Worm (Caenorhabditis elegans) whole organism, young adult: Measurements from ENCODE around the gene F26H11.8.

Experiments used
- B0261.1 ChIP-seq: sonication (generic microtip); optimal IDR thresholded peaks from 2 replicates; lab custom pipeline; 2016; ENCODE audit warnings: mild to moderate bottlenecking, missing genetic modification characterization, moderate library complexity, missing compliant biosample characterization
- C17E4.6 ChIP-seq: fragments of 200-800 bp; sonication (Bioruptor generic); IDR thresholded peaks from 2 replicates; pipeline ENCODE4 v1.3.6; 2022; ENCODE audit warnings: missing genetic modification reagents, missing genetic modification characterization, missing compliant biosample characterization
- F22D6.2 ChIP-seq: sonication (generic microtip); optimal IDR thresholded peaks from 2 replicates; lab custom pipeline; 2016; ENCODE audit warnings: mild to moderate bottlenecking, missing genetic modification characterization, missing compliant biosample characterization
- F23B12.7 ChIP-seq: sonication (generic microtip); optimal IDR thresholded peaks from 2 replicates; lab custom pipeline; 2017; ENCODE audit warnings: missing genetic modification characterization, mild to moderate bottlenecking, missing compliant biosample characterization, antibody characterized with exemption, moderate library complexity; ENCODE audit not compliant: insufficient read depth
- F33H1.4 ChIP-seq: fragments of 200-800 bp; sonication (Bioruptor generic); IDR thresholded peaks from 2 replicates; pipeline ENCODE4 v1.3.6; 2022; ENCODE audit warnings: missing genetic modification reagents, missing genetic modification characterization, missing compliant biosample characterization
- F37B4.10 ChIP-seq: fragments of 200-800 bp; sonication (Bioruptor generic); IDR thresholded peaks from 2 replicates; pipeline ENCODE4 v1.3.6; 2022; ENCODE audit warnings: missing genetic modification characterization, missing compliant biosample characterization
- F39B2.1 ChIP-seq: fragments of 200-800 bp; sonication (Bioruptor generic); IDR thresholded peaks from 2 replicates; pipeline ENCODE4 v1.3.6; 2022; ENCODE audit warnings: missing genetic modification reagents, missing genetic modification characterization, missing compliant biosample characterization
- F57A8.1 ChIP-seq: fragments of 200-800 bp; sonication (Bioruptor generic); optimal IDR thresholded peaks from 2 replicates; lab custom pipeline; 2018; ENCODE audit warnings: mild to moderate bottlenecking, missing genetic modification characterization, moderate library complexity, missing compliant biosample characterization
- F57C9.4 ChIP-seq: sonication (generic microtip); optimal IDR thresholded peaks from 2 replicates; lab custom pipeline; 2017; ENCODE audit warnings: mild to moderate bottlenecking, missing genetic modification characterization, missing compliant biosample characterization
- Y56A3A.18 ChIP-seq: fragments of 200-800 bp; sonication (Bioruptor generic); IDR thresholded peaks from 2 replicates; pipeline ENCODE4 v1.3.6; 2022; ENCODE audit warnings: missing genetic modification reagents, missing genetic modification characterization, missing compliant biosample characterization
- ZK185.1 ChIP-seq: sonication (generic microtip); optimal IDR thresholded peaks from 2 replicates; lab custom pipeline; 2016; ENCODE audit warnings: mild to moderate bottlenecking, missing genetic modification characterization, missing compliant biosample characterization; ENCODE audit not compliant: poor library complexity, severe bottlenecking
- ama-1 ChIP-seq, 3 experiments: fragments of 150-350 bp in 1 of 3; sonication (generic microtip) in 2 of 3; optimal IDR thresholded peaks; 2 replicates each; lab custom pipeline; 2014 to 2018; ENCODE audit warnings: missing biosample characterization in 2 of 3, missing genetic modification characterization in 2 of 3, missing genetic modification reagents in 2 of 3
- aptf-2 ChIP-seq: fragments of 200-800 bp; sonication (Bioruptor generic); conservative IDR thresholded peaks from 2 replicates; pipeline ENCODE4 v1.3.6; 2022; ENCODE audit warnings: missing genetic modification reagents, missing genetic modification characterization, missing compliant biosample characterization
- attf-5 ChIP-seq: fragments of 200-800 bp; sonication (Bioruptor generic); optimal IDR thresholded peaks from 2 replicates; lab custom pipeline; 2018; ENCODE audit warnings: mild to moderate bottlenecking, missing genetic modification characterization, missing compliant biosample characterization
- bed-1 ChIP-seq: fragments of 200-800 bp; sonication (Bioruptor generic); IDR thresholded peaks from 2 replicates; pipeline ENCODE4 v1.3.6; 2022; ENCODE audit warnings: missing genetic modification reagents, missing genetic modification characterization, missing compliant biosample characterization
- bed-2 ChIP-seq: fragments of 200-800 bp; sonication (Bioruptor generic); IDR thresholded peaks from 2 replicates; pipeline ENCODE4 v1.3.6; 2022; ENCODE audit warnings: missing genetic modification reagents, missing genetic modification characterization, missing compliant biosample characterization
- cebp-1 ChIP-seq, 2 experiments: fragments of 200-800 bp in 1 of 2; sonication (Bioruptor generic) in 1 of 2; sonication (generic microtip) in 1 of 2; IDR thresholded peaks in 1 of 2; optimal IDR thresholded peaks in 1 of 2; 2 replicates each; pipeline versions ENCODE4 v1.3.6 to Lab custom; 2017 to 2022; ENCODE audit warnings: missing compliant biosample characterization in 2 of 2, missing genetic modification characterization in 2 of 2, mild to moderate bottlenecking in 1 of 2, missing genetic modification reagents in 1 of 2, moderate library complexity in 1 of 2
- ceh-27 ChIP-seq: fragments of 200-800 bp; sonication (Bioruptor generic); optimal IDR thresholded peaks from 2 replicates; lab custom pipeline; 2018; ENCODE audit warnings: mild to moderate bottlenecking, missing genetic modification characterization, moderate library complexity, missing compliant biosample characterization
- ceh-79 ChIP-seq: sonication (generic microtip); optimal IDR thresholded peaks from 2 replicates; lab custom pipeline; 2017; ENCODE audit warnings: mild to moderate bottlenecking, missing genetic modification characterization, missing compliant biosample characterization
- ceh-91 ChIP-seq: fragments of 200-800 bp; sonication (Bioruptor generic); IDR thresholded peaks from 2 replicates; pipeline ENCODE4 v1.3.6; 2022; ENCODE audit warnings: missing genetic modification reagents, missing genetic modification characterization, missing compliant biosample characterization
- efl-1 ChIP-seq: fragments of 150-350 bp; optimal IDR thresholded peaks from 2 replicates; lab custom pipeline; 2014; ENCODE audit warnings: missing biosample characterization, missing genetic modification reagents, missing genetic modification characterization
- ekl-4 ChIP-seq: fragments of 200-800 bp; sonication (Bioruptor generic); IDR thresholded peaks from 2 replicates; pipeline ENCODE4 v1.3.6; 2022; ENCODE audit warnings: missing genetic modification reagents, missing genetic modification characterization, missing compliant biosample characterization
- hmg-20 ChIP-seq: fragments of 200-800 bp; sonication (Bioruptor generic); IDR thresholded peaks from 2 replicates; pipeline ENCODE4 v1.3.6; 2022; ENCODE audit warnings: missing genetic modification reagents, missing genetic modification characterization, missing compliant biosample characterization
- hrde-1 ChIP-seq: sonication (generic microtip); optimal IDR thresholded peaks from 2 replicates; lab custom pipeline; 2016; ENCODE audit warnings: missing genetic modification characterization, mild to moderate bottlenecking, missing compliant biosample characterization, moderate library complexity, missing genotype, missing genetic modification reagents, borderline replicate concordance
- hsf-1 ChIP-seq: fragments of 200-800 bp; sonication (Bioruptor generic); IDR thresholded peaks from 2 replicates; pipeline ENCODE4 v1.3.6; 2022; ENCODE audit warnings: missing genetic modification reagents, missing genetic modification characterization, missing compliant biosample characterization
- let-526 ChIP-seq: fragments of 200-800 bp; sonication (Bioruptor generic); IDR thresholded peaks from 2 replicates; pipeline ENCODE4 v1.3.6; 2022; ENCODE audit warnings: missing genetic modification reagents, missing genetic modification characterization, missing compliant biosample characterization
- lin-35 ChIP-seq, 3 experiments: fragments of 150-350 bp in 2 of 3; sonication (generic microtip) in 1 of 3; optimal IDR thresholded peaks; 2 replicates each; lab custom pipeline; 2014 to 2018; ENCODE audit warnings: missing biosample characterization in 3 of 3, missing genetic modification characterization in 3 of 3, missing genetic modification reagents in 3 of 3
- lin-54 ChIP-seq: fragments of 200-800 bp; sonication (Bioruptor generic); optimal IDR thresholded peaks from 2 replicates; lab custom pipeline; 2018; ENCODE audit warnings: mild to moderate bottlenecking, missing genetic modification characterization, missing compliant biosample characterization
- madf-6 ChIP-seq: fragments of 200-800 bp; sonication (Bioruptor generic); IDR thresholded peaks from 2 replicates; pipeline ENCODE4 v1.3.6; 2022; ENCODE audit warnings: missing genetic modification reagents, missing genetic modification characterization, missing compliant biosample characterization
- nfya-1 ChIP-seq: sonication (generic microtip); optimal IDR thresholded peaks from 2 replicates; lab custom pipeline; 2017; ENCODE audit warnings: antibody characterized with exemption, missing compliant biosample characterization, missing genetic modification characterization, borderline replicate concordance; ENCODE audit not compliant: insufficient read depth
- nfyb-1 ChIP-seq: fragments of 200-800 bp; sonication (Bioruptor generic); IDR thresholded peaks from 2 replicates; pipeline ENCODE4 v1.3.6; 2022; ENCODE audit warnings: missing genetic modification reagents, missing genetic modification characterization, missing compliant biosample characterization
- nhr-27 ChIP-seq: fragments of 200-800 bp; sonication (Bioruptor generic); optimal IDR thresholded peaks from 2 replicates; lab custom pipeline; 2018; ENCODE audit warnings: mild to moderate bottlenecking, missing genetic modification characterization, moderate library complexity, missing compliant biosample characterization
- pha-4 ChIP-seq: fragments of 150-350 bp; sonication (generic microtip); optimal IDR thresholded peaks from 2 replicates; lab custom pipeline; 2014; ENCODE audit warnings: missing biosample characterization, missing genetic modification reagents, missing genetic modification characterization
- repo-1 ChIP-seq: sonication (generic microtip); optimal IDR thresholded peaks from 2 replicates; lab custom pipeline; 2017; ENCODE audit warnings: mild to moderate bottlenecking, missing genetic modification characterization, missing compliant biosample characterization
- rpc-1 ChIP-seq, 2 experiments: fragments of 150-350 bp in 1 of 2; sonication (generic microtip) in 1 of 2; optimal IDR thresholded peaks; 2 replicates each; lab custom pipeline; 2014 to 2018; ENCODE audit warnings: missing biosample characterization in 1 of 2, missing genetic modification characterization in 1 of 2, missing genetic modification reagents in 1 of 2, missing genotype in 1 of 2
- snpc-3.4 ChIP-seq: sonication (generic microtip); optimal IDR thresholded peaks from 2 replicates; lab custom pipeline; 2017; ENCODE audit warnings: missing genetic modification characterization, mild to moderate bottlenecking, missing compliant biosample characterization, antibody characterized with exemption, moderate library complexity, missing genotype, missing genetic modification reagents
- tbx-9 ChIP-seq: sonication (generic microtip); optimal IDR thresholded peaks from 2 replicates; lab custom pipeline; 2016; ENCODE audit warnings: borderline replicate concordance, missing genetic modification characterization, inconsistent platforms, missing compliant biosample characterization
- unc-62 ChIP-seq: fragments of 150-350 bp; optimal IDR thresholded peaks from 2 replicates; lab custom pipeline; 2014; ENCODE audit warnings: missing biosample characterization, missing genetic modification reagents, missing genetic modification characterization
- xnd-1 ChIP-seq: sonication (generic microtip); optimal IDR thresholded peaks from 2 replicates; lab custom pipeline; 2016; ENCODE audit warnings: missing genotype, missing genetic modification reagents, missing genetic modification characterization, missing compliant biosample characterization
- zim-3 ChIP-seq: sonication (generic microtip); optimal IDR thresholded peaks from 2 replicates; lab custom pipeline; 2017; ENCODE audit warnings: mild to moderate bottlenecking, missing genetic modification characterization, moderate library complexity, missing compliant biosample characterization
- ztf-22 ChIP-seq: fragments of 200-800 bp; sonication (Bioruptor generic); optimal IDR thresholded peaks from 2 replicates; lab custom pipeline; 2018; ENCODE audit warnings: mild to moderate bottlenecking, missing genetic modification characterization, moderate library complexity, missing compliant biosample characterization
- ztf-3 ChIP-seq: fragments of 200-800 bp; sonication (Bioruptor generic); optimal IDR thresholded peaks from 2 replicates; lab custom pipeline; 2018; ENCODE audit warnings: mild to moderate bottlenecking, missing genetic modification characterization, missing compliant biosample characterization
- ztf-6 ChIP-seq: fragments of 200-800 bp; sonication (Bioruptor generic); IDR thresholded peaks from 2 replicates; pipeline ENCODE4 v1.3.6; 2022; ENCODE audit warnings: missing genetic modification reagents, missing genetic modification characterization, missing compliant biosample characterization

F26H11.8 gene

DNA sequence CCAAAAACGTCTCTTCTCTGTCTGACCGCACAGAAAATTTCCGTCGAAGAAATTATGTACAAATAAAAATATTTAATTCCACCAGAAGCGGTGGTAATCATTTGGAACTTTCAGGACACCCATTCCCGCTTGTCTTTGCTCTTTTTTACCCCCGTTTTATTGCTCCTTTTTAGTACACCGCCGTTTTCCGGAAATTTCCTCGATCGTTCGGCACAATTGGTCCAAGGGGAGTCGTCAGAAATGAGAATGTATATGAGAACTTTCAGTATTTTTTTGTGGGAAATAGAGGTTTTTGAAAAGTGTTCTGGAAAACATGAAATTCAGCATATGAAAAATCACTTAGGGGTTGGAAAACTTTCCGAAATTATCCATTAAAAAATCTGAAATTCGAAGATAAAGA, 7.5 kb upstream of the F26H11.8 start:
- TF ChIP-seq F22D6.2 (tag; lab: Kevin White, UChicago) (no peak), xnd-1 (no peak), nhr-27 (tag; lab: Kevin White, UChicago) (no peak), repo-1 (tag; lab: Kevin White, UChicago) (no peak), hsf-1 (GFP tag; lab: Robert Waterston, UW) (no peak), snpc-3.4 (no peak), ZK185.1 (no peak), rpc-1 (optimal IDR thresholded peaks at IDR 0.05; lab: Kevin White, UChicago) (no peak), rpc-1 (tag; optimal IDR thresholded peaks at IDR 0.05; lab: Kevin White, UChicago) (no peak), let-526 (GFP tag; lab: Robert Waterston, UW) (no peak), ceh-27 (no peak), bed-2 (GFP tag; lab: Robert Waterston, UW) (no peak), tbx-9 (tag; lab: Kevin White, UChicago) (no peak), nfyb-1 (GFP tag; lab: Robert Waterston, UW) (no peak)

DNA sequence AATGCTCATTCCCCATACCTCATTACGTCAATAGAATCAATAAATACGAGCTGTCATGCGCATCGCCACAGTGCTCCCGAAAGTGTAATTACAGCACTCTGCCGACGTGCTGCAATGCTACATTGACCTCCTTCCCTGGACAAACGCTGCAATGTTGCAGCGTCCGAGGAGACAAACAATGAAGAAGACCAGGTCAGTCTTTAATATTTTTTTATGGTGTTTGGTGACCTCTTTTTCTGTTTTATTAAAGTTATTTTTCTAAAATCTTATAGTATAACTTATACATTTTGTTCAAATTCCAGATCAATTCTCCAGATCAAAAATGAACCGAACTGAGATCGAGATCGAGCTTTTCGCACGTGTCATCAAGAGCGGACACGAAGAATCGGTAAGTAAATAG, 6.9 kb upstream of the F26H11.8 start, which contains the start of gene sdz-26:
Gene sdz-26 (plus strand): TSS at position 301 of the 400 bp plus-strand sequence.
- TF ChIP-seq aptf-2 (GFP tag; lab: Robert Waterston, UW) (no peak), F22D6.2 (tag; lab: Kevin White, UChicago) (no peak), ama-1 (optimal IDR thresholded peaks at IDR 0.05; lab: Kevin White, UChicago) (no peak), ama-1 (GFP tag; optimal IDR thresholded peaks at IDR 0.05; lab: Kevin White, UChicago) (no peak)

DNA sequence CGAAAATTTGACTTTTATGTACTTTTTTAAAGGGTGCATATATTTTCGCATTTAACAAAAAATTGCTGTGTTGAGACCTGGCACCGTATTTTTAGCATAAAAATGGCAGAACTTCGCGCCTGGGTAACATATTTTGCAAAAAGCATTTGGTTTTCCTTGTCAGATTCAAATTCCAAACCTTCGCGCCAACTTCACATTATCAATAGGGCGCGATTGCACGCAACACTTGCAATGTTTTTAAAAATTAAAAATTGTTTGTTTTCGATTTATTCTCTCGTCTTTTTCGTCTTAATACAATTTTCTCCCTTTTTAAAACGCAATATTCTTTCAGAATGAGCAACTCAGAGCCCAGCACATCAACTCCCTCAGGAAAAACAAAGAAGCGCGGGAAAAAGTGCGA, 4.7 kb upstream of the F26H11.8 start, which contains the start of gene mes-2:
Gene mes-2 (plus strand): TSS at position 330 of the 400 bp plus-strand sequence.
- TF ChIP-seq lin-54 (GFP tag; lab: Kevin White, UChicago), result peak; percentile 98
- TF ChIP-seq ztf-3 (GFP tag; lab: Kevin White, UChicago), result no peak
- no peak for TF ChIP-seq bed-1 (GFP tag; lab: Robert Waterston, UW)
- no peak for TF ChIP-seq unc-62 (GFP tag; lab: Kevin White, UChicago)
- TF ChIP-seq C17E4.6 (GFP tag; lab: Robert Waterston, UW), result no peak
- peak; percentile 77 for TF ChIP-seq madf-6 (GFP tag; lab: Robert Waterston, UW)
- TF ChIP-seq ceh-79 (tag; lab: Kevin White, UChicago), result no peak
- TF ChIP-seq F33H1.4 (GFP tag; lab: Robert Waterston, UW), result peak; percentile 69
- no peak for TF ChIP-seq F57C9.4 (tag; lab: Kevin White, UChicago)
- TF ChIP-seq efl-1 (GFP tag; lab: Kevin White, UChicago), result peak; percentile 95
- no peak for TF ChIP-seq rpc-1 (optimal IDR thresholded peaks at IDR 0.05; lab: Kevin White, UChicago)
- TF ChIP-seq rpc-1 (tag; optimal IDR thresholded peaks at IDR 0.05; lab: Kevin White, UChicago), result no peak
- no peak for TF ChIP-seq F37B4.10 (GFP tag; lab: Robert Waterston, UW)
- no peak for TF ChIP-seq B0261.1 (tag; lab: Kevin White, UChicago)
- TF ChIP-seq lin-35 (GFP tag; optimal IDR thresholded peaks at IDR 0.05; lab: Kevin White, UChicago), result peak; percentile 71 to 94 (median 75)
- TF ChIP-seq tbx-9 (tag; lab: Kevin White, UChicago), result no peak
- TF ChIP-seq ztf-6 (GFP tag; lab: Robert Waterston, UW), result no peak
- TF ChIP-seq F23B12.7 (tag; lab: Kevin White, UChicago), result peak; percentile 54
- peak; percentile 52 for TF ChIP-seq attf-5 (GFP tag; lab: Kevin White, UChicago)
- peak; percentile 36; the same call in 1 of the 2 replicates for TF ChIP-seq ekl-4 (GFP tag; lab: Robert Waterston, UW)
- no peak for TF ChIP-seq pha-4 (tag; lab: Kevin White, UChicago)
- TF ChIP-seq F39B2.1 (GFP tag; lab: Robert Waterston, UW), result no peak
- TF ChIP-seq hmg-20 (GFP tag; lab: Robert Waterston, UW), result no peak
- TF ChIP-seq cebp-1 (GFP tag; IDR thresholded peaks at IDR 0.05; lab: Robert Waterston, UW), result no peak
- TF ChIP-seq cebp-1 (tag; optimal IDR thresholded peaks at IDR 0.05; lab: Kevin White, UChicago), result no peak
- no peak for TF ChIP-seq F57A8.1 (GFP tag; lab: Kevin White, UChicago)
- no peak for TF ChIP-seq hrde-1 (tag; lab: Kevin White, UChicago)
- no peak for TF ChIP-seq ztf-22 (GFP tag; lab: Kevin White, UChicago)
- TF ChIP-seq ceh-91 (GFP tag; lab: Robert Waterston, UW), result peak; percentile 47; the same call in 1 of the 2 replicates
- TF ChIP-seq Y56A3A.18 (GFP tag; lab: Robert Waterston, UW), result no peak
- no peak for TF ChIP-seq nfya-1 (tag; lab: Kevin White, UChicago)
- TF ChIP-seq zim-3 (tag; lab: Kevin White, UChicago), result no peak
- TF ChIP-seq nfyb-1 (GFP tag; lab: Robert Waterston, UW), result no peak
- TF ChIP-seq bed-2 (GFP tag; lab: Robert Waterston, UW), result no peak
- no peak for TF ChIP-seq repo-1 (tag; lab: Kevin White, UChicago)
